Fruit fly (Drosophila melanogaster): Measurements from ENCODE around the gene HP1D3csd.

Gene HP1D3csd

dm6 chrX:19153288-19154130 is 36.5 kb upstream of the HP1D3csd start (continued):
- TF ChIP-seq Mad (GFP tag; optimal IDR thresholded peaks at IDR 0.05), result peak; percentile 22
- TF ChIP-seq CG12219 (GFP tag; optimal IDR thresholded peaks at IDR 0.05), result no peak
- TF ChIP-seq ara (GFP tag; IDR thresholded peaks at IDR 0.05), result no peak
- no peak for TF ChIP-seq CG15514 (GFP tag; optimal IDR thresholded peaks at IDR 0.05)
- no peak for TF ChIP-seq Spps (tag; optimal IDR thresholded peaks at IDR 0.05)
- no peak for TF ChIP-seq D19B (GFP tag; optimal IDR thresholded peaks at IDR 0.05)
- no peak for TF ChIP-seq CG17361 (GFP tag; IDR thresholded peaks at IDR 0.05)
- TF ChIP-seq kay (GFP tag; optimal IDR thresholded peaks at IDR 0.05), result peak; percentile 88
- TF ChIP-seq CG4617 (GFP tag; optimal IDR thresholded peaks at IDR 0.05; ENCODE audit: borderline replicate concordance), result no peak
- 0 out of 2 replicates have a peak, but pooled peaks have one; percentile 21 for TF ChIP-seq unc-4 (GFP tag; IDR thresholded peaks at IDR 0.05; ENCODE audit: partially characterized antibody)
- no peak for TF ChIP-seq Optix (GFP tag; IDR thresholded peaks at IDR 0.05)
- no peak for TF ChIP-seq CG18476 (GFP tag; optimal IDR thresholded peaks at IDR 0.05)
- TF ChIP-seq sens (GFP tag), result peak; percentile 80
- TF ChIP-seq zen (tag; optimal IDR thresholded peaks at IDR 0.05), result no peak
- TF ChIP-seq CG11456 (GFP tag; IDR thresholded peaks at IDR 0.05), result no peak
- no peak for TF ChIP-seq CG14860 (GFP tag; IDR thresholded peaks at IDR 0.05; ENCODE audit: partially characterized antibody)
- TF ChIP-seq gem (tag; optimal IDR thresholded peaks at IDR 0.05), result no peak
- TF ChIP-seq MESR4 (GFP tag; optimal IDR thresholded peaks at IDR 0.05), result no peak
- no peak for TF ChIP-seq CG17612 (GFP tag; IDR thresholded peaks at IDR 0.05)
- TF ChIP-seq CG6272 (GFP tag; IDR thresholded peaks at IDR 0.05), result no peak
- no peak for TF ChIP-seq CG14014 (GFP tag; IDR thresholded peaks at IDR 0.05)
- TF ChIP-seq CG6791 (GFP tag; IDR thresholded peaks at IDR 0.05; ENCODE audit: partially characterized antibody), result 0 out of 3 replicates have a peak, but pooled peaks have one; percentile 17
- TF ChIP-seq twi (tag; optimal IDR thresholded peaks at IDR 0.05), result no peak
- TF ChIP-seq CG8089 (GFP tag; optimal IDR thresholded peaks at IDR 0.05), result peak; percentile 8
- TF ChIP-seq wor (GFP tag; IDR thresholded peaks at IDR 0.05), result no peak
- no peak for TF ChIP-seq Scr (GFP tag; IDR thresholded peaks at IDR 0.05; ENCODE audit: partially characterized antibody)
- TF ChIP-seq CG11560 (tag; IDR thresholded peaks at IDR 0.05), result no peak
- TF ChIP-seq trh (GFP tag; optimal IDR thresholded peaks at IDR 0.05), result no peak
- TF ChIP-seq Mrtf (GFP tag; IDR thresholded peaks at IDR 0.05), result no peak
- TF ChIP-seq CG18619 (GFP tag; optimal IDR thresholded peaks at IDR 0.05), result no peak
- TF ChIP-seq nom (GFP tag; optimal IDR thresholded peaks at IDR 0.05), result peak; percentile 31
- TF ChIP-seq tio (GFP tag; optimal IDR thresholded peaks at IDR 0.05), result no peak
- 0 out of 3 replicates have a peak, but pooled peaks have one; percentile 55 for TF ChIP-seq Opbp (GFP tag; IDR thresholded peaks at IDR 0.05; ENCODE audit: partially characterized antibody)
- no peak for TF ChIP-seq Atf3 (GFP tag; optimal IDR thresholded peaks at IDR 0.05)
- TF ChIP-seq CG12155 (GFP tag; optimal IDR thresholded peaks at IDR 0.05), result no peak
- TF ChIP-seq CG2678 (tag; optimal IDR thresholded peaks at IDR 0.05), result peak; percentile 5
- TF ChIP-seq fd64A (GFP tag; optimal IDR thresholded peaks at IDR 0.05), result no peak
- peak; percentile 54 for TF ChIP-seq lab (GFP tag; optimal IDR thresholded peaks at IDR 0.05)
- no peak for TF ChIP-seq CG15073 (GFP tag; optimal IDR thresholded peaks at IDR 0.05)
- no peak for TF ChIP-seq Xrp1 (GFP tag; IDR thresholded peaks at IDR 0.05)
- TF ChIP-seq CG33213 (GFP tag; optimal IDR thresholded peaks at IDR 0.05), result no peak
- no peak for TF ChIP-seq bcd (GFP tag; optimal IDR thresholded peaks at IDR 0.05)
- TF ChIP-seq CG8359 (GFP tag; optimal IDR thresholded peaks at IDR 0.05; ENCODE audit: borderline replicate concordance), result no peak
- no peak for TF ChIP-seq Bteb2 (GFP tag; optimal IDR thresholded peaks at IDR 0.05)
- TF ChIP-seq gfzf (GFP tag; optimal IDR thresholded peaks at IDR 0.05), result no peak
- TF ChIP-seq dm (GFP tag; optimal IDR thresholded peaks at IDR 0.05), result no peak
- no peak for TF ChIP-seq CG17802 (tag; optimal IDR thresholded peaks at IDR 0.05)
- no peak for TF ChIP-seq CG43689 (GFP tag; IDR thresholded peaks at IDR 0.05)
- TF ChIP-seq Usf (GFP tag; optimal IDR thresholded peaks at IDR 0.05), result no peak
